Worm (Caenorhabditis elegans): ENCODE data around the gene C06C3.10.

Gene C06C3.10

DNA sequence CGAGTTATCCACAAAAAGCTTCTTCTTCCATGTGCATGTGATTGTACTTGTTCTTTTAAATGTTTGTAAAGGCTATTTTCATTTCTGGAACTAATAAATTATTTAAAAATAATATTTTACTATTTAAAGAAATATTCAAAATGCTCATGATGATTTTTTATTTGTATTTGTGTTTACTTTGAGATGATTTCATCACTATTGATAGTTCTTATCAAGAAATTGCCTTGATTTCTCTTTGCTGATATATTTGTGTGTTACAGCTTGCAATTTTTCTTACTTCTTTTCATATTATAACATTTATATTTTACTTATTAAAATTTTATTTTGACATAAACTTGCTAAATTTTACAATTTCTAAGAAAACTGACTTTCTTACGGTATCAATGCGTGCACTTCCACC lies 1.1 kb upstream of the C06C3.10 start:
- TF ChIP-seq zip-5 (tag; optimal IDR thresholded peaks at IDR 0.05) = no peak
- TF ChIP-seq ceh-22 (tag; optimal IDR thresholded peaks at IDR 0.05) = no peak
- TF ChIP-seq hlh-15 (tag; optimal IDR thresholded peaks at IDR 0.05) = no peak
- TF ChIP-seq rnt-1 (tag; optimal IDR thresholded peaks at IDR 0.05) = no peak
- TF ChIP-seq mec-3 (tag; optimal IDR thresholded peaks at IDR 0.05; ENCODE audit: borderline replicate concordance) = no peak
- TF ChIP-seq fax-1 (tag; optimal IDR thresholded peaks at IDR 0.05) = no peak
- TF ChIP-seq ceh-2 (tag; optimal IDR thresholded peaks at IDR 0.05) = no peak
- TF ChIP-seq ceh-6 (GFP tag; optimal IDR thresholded peaks at IDR 0.05) = no peak
- TF ChIP-seq ztf-16 (tag; optimal IDR thresholded peaks at IDR 0.05) = no peak
- no peak for TF ChIP-seq fkh-10 (GFP tag; optimal IDR thresholded peaks at IDR 0.05)
- TF ChIP-seq hlh-13 (GFP tag; optimal IDR thresholded peaks at IDR 0.05) = no peak
- no peak for TF ChIP-seq unc-42 (tag; optimal IDR thresholded peaks at IDR 0.05)

DNA sequence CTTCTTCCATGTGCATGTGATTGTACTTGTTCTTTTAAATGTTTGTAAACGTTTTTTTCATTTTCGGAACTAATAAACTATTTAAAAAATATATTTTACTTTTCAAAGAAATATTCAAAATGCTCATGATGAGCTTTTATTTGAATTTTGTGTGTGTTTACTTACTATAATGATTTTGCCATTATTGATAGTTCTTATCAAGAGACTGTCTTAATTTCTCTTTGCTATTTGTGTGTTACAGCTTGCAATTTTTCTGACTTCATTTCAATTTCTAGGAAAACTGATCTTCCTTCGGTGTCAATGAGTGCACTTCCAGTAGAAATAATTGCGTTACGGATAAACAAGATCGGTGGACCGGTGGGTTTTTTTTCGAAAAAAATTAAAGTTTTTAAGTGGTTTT lies 2.3 kb downstream of the C06C3.10 start, which contains the start of gene C06C3.12:
Gene C06C3.12 (plus strand): TSS at position 301 of the 400 bp plus-strand sequence.
- TF ChIP-seq sox-2 (GFP tag; IDR thresholded peaks at IDR 0.05) (no peak), unc-3 (GFP tag; conservative IDR thresholded peaks at IDR 0.05) (no peak), unc-3 (tag; optimal IDR thresholded peaks at IDR 0.05) (no peak), zip-5 (tag; optimal IDR thresholded peaks at IDR 0.05) (no peak), ttx-3 (tag; optimal IDR thresholded peaks at IDR 0.05) (no peak), tbx-7 (tag; optimal IDR thresholded peaks at IDR 0.05) (no peak), unc-55 (GFP tag; optimal IDR thresholded peaks at IDR 0.05) (no peak), nhr-232 (tag; optimal IDR thresholded peaks at IDR 0.05) (no peak), unc-42 (tag; optimal IDR thresholded peaks at IDR 0.05) (no peak), pha-4 (tag; optimal IDR thresholded peaks at IDR 0.05) (no peak), hlh-13 (GFP tag; optimal IDR thresholded peaks at IDR 0.05) (no peak)

DNA sequence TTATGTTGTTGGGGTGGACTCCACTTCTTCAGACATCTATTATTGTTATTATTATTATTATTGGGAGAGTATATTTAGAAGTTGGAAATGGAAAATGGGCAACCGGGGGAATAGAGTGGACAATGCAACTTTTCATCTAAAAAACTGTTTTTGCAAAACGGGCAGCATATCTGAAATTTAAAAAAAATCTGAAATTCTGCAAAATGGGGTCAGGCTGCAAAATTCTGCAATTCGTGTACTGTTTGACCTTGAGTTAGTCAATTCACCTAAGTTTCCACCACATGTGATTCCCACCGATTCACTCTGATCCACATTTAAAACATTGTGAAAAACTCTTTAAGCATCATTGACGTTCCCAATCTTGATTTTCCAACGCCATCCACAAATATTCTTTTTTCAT lies 4.1 kb downstream of the C06C3.10 start, which contains the start of gene C06C3.4:
Gene C06C3.4 (plus strand): TSS at position 301 of the 400 bp plus-strand sequence.
- no peak for TF ChIP-seq ceh-30 (tag; optimal IDR thresholded peaks at IDR 0.05)
- no peak for TF ChIP-seq tbx-7 (tag; optimal IDR thresholded peaks at IDR 0.05)
- no peak for TF ChIP-seq ceh-19 (GFP tag; optimal IDR thresholded peaks at IDR 0.05)
- TF ChIP-seq ama-1 (optimal IDR thresholded peaks at IDR 0.05) = no peak
- no peak for TF ChIP-seq dve-1 (tag; optimal IDR thresholded peaks at IDR 0.05)
- TF ChIP-seq T23F11.4 (GFP tag; optimal IDR thresholded peaks at IDR 0.05) = no peak
- no peak for TF ChIP-seq F13H6.1 (tag; optimal IDR thresholded peaks at IDR 0.05)
- TF ChIP-seq elt-4 (tag; optimal IDR thresholded peaks at IDR 0.05) = no peak
- no peak for TF ChIP-seq odd-2 (tag; optimal IDR thresholded peaks at IDR 0.05)
- no peak for TF ChIP-seq rnt-1 (tag; optimal IDR thresholded peaks at IDR 0.05)
- TF ChIP-seq mec-3 (tag; optimal IDR thresholded peaks at IDR 0.05; ENCODE audit: borderline replicate concordance) = no peak
- no peak for TF ChIP-seq hlh-30 (tag; optimal IDR thresholded peaks at IDR 0.05; ENCODE audit: insufficient read depth)
- TF ChIP-seq ceh-24 (tag; optimal IDR thresholded peaks at IDR 0.05) = no peak
- no peak for TF ChIP-seq ceh-14 (tag; optimal IDR thresholded peaks at IDR 0.05)
- TF ChIP-seq gmeb-2 (tag; optimal IDR thresholded peaks at IDR 0.05) = no peak
- no peak for TF ChIP-seq madf-2 (tag; optimal IDR thresholded peaks at IDR 0.05)

DNA sequence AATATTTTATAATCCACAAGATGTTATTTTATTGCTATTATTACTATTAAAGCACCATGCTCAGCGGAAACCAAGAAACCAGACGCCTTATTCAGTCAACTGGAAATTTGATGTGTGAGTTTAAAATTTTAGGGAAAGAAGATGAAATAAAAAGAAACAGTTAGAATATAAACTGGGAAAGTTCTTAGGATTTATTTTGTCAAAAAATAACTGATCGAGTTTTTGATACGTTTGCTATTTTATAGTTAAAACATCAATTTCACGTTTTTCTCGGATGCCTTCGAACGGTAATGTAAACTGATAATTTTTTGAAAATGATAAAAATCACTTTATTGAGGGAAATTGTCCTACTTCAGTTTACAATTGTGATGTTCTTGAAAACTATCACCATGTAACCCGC lies 4.7 kb downstream of the C06C3.10 start, which contains the start of gene C06C3.3:
Gene C06C3.3 (minus strand): TSS at position 101 of the 400 bp plus-strand sequence.
- TF ChIP-seq pag-3 (tag; optimal IDR thresholded peaks at IDR 0.05; ENCODE audit: borderline replicate concordance) (no peak), dve-1 (tag; optimal IDR thresholded peaks at IDR 0.05) (no peak), K09A11.1 (tag; optimal IDR thresholded peaks at IDR 0.05; ENCODE audit: insufficient read depth) (no peak), che-1 (tag; optimal IDR thresholded peaks at IDR 0.05) (no peak), ceh-19 (GFP tag; optimal IDR thresholded peaks at IDR 0.05) (no peak), ceh-6 (GFP tag; optimal IDR thresholded peaks at IDR 0.05) (no peak), npax-4 (tag; optimal IDR thresholded peaks at IDR 0.05) (no peak), ahr-1 (tag; optimal IDR thresholded peaks at IDR 0.05) (no peak), ceh-22 (tag; optimal IDR thresholded peaks at IDR 0.05) (no peak), elt-2 (tag; optimal IDR thresholded peaks at IDR 0.05) (no peak)

Data from whole organism, late embryonic.